Worm (Caenorhabditis elegans) whole organism, midembryonic: ENCODE results near the gene unc-86.

Source experiments
- T22C8.4 ChIP-seq: fragments of 200-800 bp; sonication (Bioruptor generic); IDR thresholded peaks from 2 replicates; pipeline ENCODE4 v1.3.6; 2022; ENCODE audit warnings: missing genetic modification characterization, missing compliant biosample characterization
- flt-1 ChIP-seq: fragments of 200-800 bp; sonication (Bioruptor generic); IDR thresholded peaks from 2 replicates; pipeline ENCODE4 v1.3.6; 2022; ENCODE audit warnings: missing genetic modification characterization, missing compliant biosample characterization
- klf-2 ChIP-seq: fragments of 200-800 bp; sonication (Bioruptor generic); conservative IDR thresholded peaks from 2 replicates; pipeline ENCODE4 v1.3.6; 2022; ENCODE audit warnings: missing genetic modification reagents, missing genetic modification characterization, missing compliant biosample characterization
- med-1 ChIP-seq: sonication (generic microtip); optimal IDR thresholded peaks from 2 replicates; lab custom pipeline; 2017; ENCODE audit warnings: missing genetic modification characterization, mild to moderate bottlenecking, missing compliant biosample characterization, antibody characterized with exemption, missing genetic modification reagents; ENCODE audit not compliant: insufficient read depth
- tab-1 ChIP-seq: fragments of 200-800 bp; sonication (Bioruptor generic); IDR thresholded peaks from 2 replicates; pipeline ENCODE4 v1.3.6; 2022; ENCODE audit warnings: missing genetic modification characterization, missing compliant biosample characterization
- ztf-23 ChIP-seq: fragments of 200-800 bp; sonication (Bioruptor generic); IDR thresholded peaks from 2 replicates; pipeline ENCODE4 v1.3.6; 2022; ENCODE audit warnings: missing genetic modification reagents, missing genetic modification characterization, missing compliant biosample characterization
- ztf-29 ChIP-seq: fragments of 200-800 bp; sonication (Bioruptor generic); IDR thresholded peaks from 2 replicates; pipeline ENCODE4 v1.3.6; 2022; ENCODE audit warnings: missing genetic modification reagents, missing genetic modification characterization, missing compliant biosample characterization

DNA sequence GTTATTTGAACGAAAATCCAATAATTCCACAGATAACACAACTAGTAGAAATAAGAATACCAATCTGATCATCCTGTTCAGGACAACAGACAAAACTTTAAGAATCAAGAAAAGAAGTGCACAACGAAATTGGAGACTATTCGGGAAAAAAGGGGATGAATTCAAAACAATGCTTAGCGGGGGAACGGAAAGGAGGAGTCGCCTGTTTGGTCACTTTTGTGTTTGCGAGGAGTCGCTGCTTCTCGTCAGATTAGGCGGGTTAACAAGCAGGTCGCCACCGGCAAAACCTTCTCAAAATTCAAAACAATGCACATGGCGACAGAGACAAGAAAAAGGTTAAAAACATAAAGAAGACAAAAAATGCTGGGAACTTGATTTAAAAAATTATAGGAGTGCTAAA lies 6.4 kb downstream of the unc-86 start, which contains the start of gene C30A5.10:
- TF ChIP-seq T22C8.4: no peak
- TF ChIP-seq klf-2 (GFP tag; lab: Robert Waterston, UW): no peak
- no peak for TF ChIP-seq flt-1 (GFP tag; lab: Robert Waterston, UW)
- TF ChIP-seq ztf-23 (GFP tag; lab: Robert Waterston, UW): no peak
- no peak for TF ChIP-seq med-1 (GFP tag; lab: Kevin White, UChicago)
- TF ChIP-seq tab-1: no peak
- no peak for TF ChIP-seq ztf-29 (GFP tag; lab: Robert Waterston, UW)
